Worm (Caenorhabditis elegans): ENCODE measurements around the gene flp-14.

DNA sequence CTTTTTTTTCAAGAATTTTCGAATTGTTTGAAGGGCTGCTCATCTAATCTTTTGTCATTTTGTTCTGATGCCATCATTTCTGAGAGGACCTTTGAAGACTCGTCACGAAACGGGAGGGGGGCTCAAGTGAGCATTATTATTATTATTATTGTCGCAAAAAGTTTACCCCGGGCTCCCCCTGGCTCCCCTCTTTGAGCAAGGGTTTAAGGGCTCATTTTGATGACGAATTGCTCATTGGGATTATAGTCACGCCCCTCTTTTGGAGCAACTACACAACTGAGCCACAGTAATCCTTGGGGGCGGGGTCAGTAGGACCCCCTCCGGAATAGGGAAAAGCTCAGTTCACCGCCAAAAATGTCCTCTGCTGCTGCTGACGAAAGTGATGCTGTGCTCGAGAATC, 32.0 kb downstream of the flp-14 start, which contains the start of gene unc-25:
- TF ChIP-seq ceh-9 (tag; optimal IDR thresholded peaks at IDR 0.05) (no peak), elt-1 (tag; optimal IDR thresholded peaks at IDR 0.05) (no peak), nhr-76 (tag; optimal IDR thresholded peaks at IDR 0.05) (no peak), pqm-1 (tag; optimal IDR thresholded peaks at IDR 0.05) (no peak), pha-4 (tag; optimal IDR thresholded peaks at IDR 0.05) (no peak), unc-39 (tag; optimal IDR thresholded peaks at IDR 0.05) (no peak), fkh-10 (GFP tag; optimal IDR thresholded peaks at IDR 0.05) (no peak), R02D3.7 (tag; optimal IDR thresholded peaks at IDR 0.05) (no peak), elt-3 (tag; optimal IDR thresholded peaks at IDR 0.05) (no peak), daf-12 (tag; optimal IDR thresholded peaks at IDR 0.05) (no peak)
